Fruit fly (Drosophila melanogaster): ENCODE measurements around the gene Sgs7.

Gene Sgs7

dm6 chr3L:11555662-11556460, 46.2 kb downstream of the Sgs7 start (continued):
- TF ChIP-seq gsb (GFP tag; IDR thresholded peaks at IDR 0.05), result 0 out of 2 replicates have a peak, but pooled peaks have one; percentile 9
- peak; percentile 68 for TF ChIP-seq dysf (GFP tag; IDR thresholded peaks at IDR 0.05)
- 0 out of 2 replicates have a peak, but pooled peaks have one; percentile 42 for TF ChIP-seq aop (GFP tag; IDR thresholded peaks at IDR 0.05)
- peak; percentile 65 for TF ChIP-seq zf30C (GFP tag; optimal IDR thresholded peaks at IDR 0.05)
- TF ChIP-seq CG18619 (GFP tag; optimal IDR thresholded peaks at IDR 0.05), result peak; percentile 62
- TF ChIP-seq CG10565 (GFP tag; optimal IDR thresholded peaks at IDR 0.05), result no peak
- TF ChIP-seq CG12155 (GFP tag; optimal IDR thresholded peaks at IDR 0.05), result peak; percentile 53
- TF ChIP-seq CG6813 (GFP tag; optimal IDR thresholded peaks at IDR 0.05), result peak; percentile 47
- no peak for TF ChIP-seq HLH4C (GFP tag; IDR thresholded peaks at IDR 0.05; ENCODE audit: partially characterized antibody)
- no peak for TF ChIP-seq bigmax (GFP tag; optimal IDR thresholded peaks at IDR 0.05)
- no peak for TF ChIP-seq ash1 (GFP tag; optimal IDR thresholded peaks at IDR 0.05)
- no peak for TF ChIP-seq Hmx (GFP tag; optimal IDR thresholded peaks at IDR 0.05)
- TF ChIP-seq CG3847 (GFP tag; IDR thresholded peaks at IDR 0.05), result peak; percentile 59; the same call in 1 of the 2 replicates
- no peak for TF ChIP-seq CG34224 (GFP tag; IDR thresholded peaks at IDR 0.05; ENCODE audit: partially characterized antibody)
- peak; percentile 2 for TF ChIP-seq CTCF (GFP tag; optimal IDR thresholded peaks at IDR 0.05)
- peak; percentile 85 for TF ChIP-seq nmo (GFP tag; optimal IDR thresholded peaks at IDR 0.05)
- TF ChIP-seq B-H1 (GFP tag; IDR thresholded peaks at IDR 0.05), result no peak; the same call in 2 of the 3 replicates
- peak; percentile 91 for TF ChIP-seq Sox102F (GFP tag; optimal IDR thresholded peaks at IDR 0.05)
- TF ChIP-seq ATbp (GFP tag; optimal IDR thresholded peaks at IDR 0.05), result peak; percentile 38
- TF ChIP-seq CG7372 (GFP tag; IDR thresholded peaks at IDR 0.05), result no peak
- TF ChIP-seq CG9876 (GFP tag; optimal IDR thresholded peaks at IDR 0.05), result no peak
- no peak for TF ChIP-seq wek (GFP tag; optimal IDR thresholded peaks at IDR 0.05)
- TF ChIP-seq CG14441 (GFP tag; IDR thresholded peaks at IDR 0.05), result no peak
- TF ChIP-seq CG12219 (GFP tag; optimal IDR thresholded peaks at IDR 0.05), result no peak
- no peak for TF ChIP-seq Taf1 (GFP tag; IDR thresholded peaks at IDR 0.05)
- TF ChIP-seq cato (GFP tag; optimal IDR thresholded peaks at IDR 0.05; ENCODE audit: borderline replicate concordance), result peak; percentile 33
- peak; percentile 64 for TF ChIP-seq Abd-B (GFP tag; optimal IDR thresholded peaks at IDR 0.05)
- no peak for TF ChIP-seq vnd (GFP tag; IDR thresholded peaks at IDR 0.05; ENCODE audit: partially characterized antibody)
- peak; percentile 48 for TF ChIP-seq NC2α (GFP tag; optimal IDR thresholded peaks at IDR 0.05)
- TF ChIP-seq mld (GFP tag; IDR thresholded peaks at IDR 0.05; ENCODE audit: partially characterized antibody), result no peak
- TF ChIP-seq CG16779 (GFP tag; IDR thresholded peaks at IDR 0.05), result no peak
- peak; percentile 79 for TF ChIP-seq Sox100B (GFP tag; optimal IDR thresholded peaks at IDR 0.05)
- TF ChIP-seq bbx (GFP tag; IDR thresholded peaks at IDR 0.05; ENCODE audit: partially characterized antibody), result no peak
- TF ChIP-seq CG7987 (GFP tag; optimal IDR thresholded peaks at IDR 0.05), result peak; percentile 7
- no peak for TF ChIP-seq CG31388 (GFP tag; optimal IDR thresholded peaks at IDR 0.05)
- no peak for TF ChIP-seq C15 (GFP tag; IDR thresholded peaks at IDR 0.05)
- peak; percentile 64 for TF ChIP-seq Dek (tag; optimal IDR thresholded peaks at IDR 0.05)
- TF ChIP-seq nom (GFP tag; optimal IDR thresholded peaks at IDR 0.05), result peak; percentile 58
- TF ChIP-seq cas (GFP tag; IDR thresholded peaks at IDR 0.05), result no peak
- TF ChIP-seq Chrac-16 (GFP tag; optimal IDR thresholded peaks at IDR 0.05), result peak; percentile 39
- TF ChIP-seq trh (GFP tag; optimal IDR thresholded peaks at IDR 0.05), result peak; percentile 46
- peak; percentile 54 for TF ChIP-seq caup (GFP tag; optimal IDR thresholded peaks at IDR 0.05; ENCODE audit: severe bottlenecking)
- peak; percentile 80 for TF ChIP-seq CG11695 (GFP tag; IDR thresholded peaks at IDR 0.05)
- TF ChIP-seq oc (tag; optimal IDR thresholded peaks at IDR 0.05), result peak; percentile 51
- peak; percentile 26; the same call in 1 of the 2 replicates for TF ChIP-seq CG13287 (GFP tag; IDR thresholded peaks at IDR 0.05; ENCODE audit: partially characterized antibody)
- peak; percentile 39 for TF ChIP-seq CG16863 (GFP tag; optimal IDR thresholded peaks at IDR 0.05)
- TF ChIP-seq Atf6 (GFP tag; IDR thresholded peaks at IDR 0.05), result peak; percentile 65
- TF ChIP-seq CG3838 (GFP tag; optimal IDR thresholded peaks at IDR 0.05), result peak; percentile 69
- no peak for TF ChIP-seq CG7271 (tag; optimal IDR thresholded peaks at IDR 0.05)
